Fruit fly (Drosophila melanogaster) whole organism, embryonic: ENCODE measurements around the gene dnc.

Experiments used
- ATbp ChIP-seq: fragments of 200-800 bp; sonication (Bioruptor generic); optimal IDR thresholded peaks from 2 replicates; lab custom pipeline; 2017; ENCODE audit warnings: missing biosample characterization, mild to moderate bottlenecking, missing genetic modification characterization, missing genetic modification reagents
- Awh ChIP-seq: fragments of 200-800 bp; sonication (Bioruptor generic); IDR thresholded peaks from 2 replicates; pipeline ENCODE4, ENCODE4 v1.3.6; 2022; ENCODE audit warnings: missing biosample characterization, missing genetic modification characterization
- CG10959 ChIP-seq: fragments of 200-800 bp; sonication (Bioruptor generic); IDR thresholded peaks from 2 replicates; pipeline ENCODE4 v1.3.6; 2022; ENCODE audit warnings: missing biosample characterization, missing genetic modification characterization
- CG11723 ChIP-seq: fragments of 200-800 bp; sonication (Bioruptor generic); optimal IDR thresholded peaks from 2 replicates; lab custom pipeline; 2017; ENCODE audit warnings: missing biosample characterization, mild to moderate bottlenecking, missing genetic modification characterization
- CG12155 ChIP-seq: fragments of 200-800 bp; sonication (Bioruptor generic); optimal IDR thresholded peaks from 3 replicates; lab custom pipeline; 2016; ENCODE audit warnings: missing biosample characterization, missing genetic modification characterization
- CG12299 ChIP-seq: fragments of 200-800 bp; sonication (Bioruptor generic); optimal IDR thresholded peaks from 2 replicates; lab custom pipeline; 2018; ENCODE audit warnings: missing biosample characterization, mild to moderate bottlenecking, missing genetic modification characterization
- CG1233 ChIP-seq: fragments of 200-800 bp; sonication (Bioruptor generic); optimal IDR thresholded peaks from 4 replicates; lab custom pipeline; 2018; ENCODE audit warnings: missing biosample characterization, mild to moderate bottlenecking, missing genetic modification characterization
- CG12659 ChIP-seq: fragments of 200-800 bp; sonication (Bioruptor generic); optimal IDR thresholded peaks from 3 replicates; lab custom pipeline; 2017; ENCODE audit warnings: mild to moderate bottlenecking, missing biosample characterization, missing genetic modification reagents, missing genetic modification characterization
- CG13123 ChIP-seq: fragments of 200-800 bp; sonication (Bioruptor generic); optimal IDR thresholded peaks from 2 replicates; lab custom pipeline; 2016; ENCODE audit warnings: missing biosample characterization, missing genetic modification characterization
- CG15011 ChIP-seq: fragments of 200-800 bp; sonication (Bioruptor generic); optimal IDR thresholded peaks from 3 replicates; lab custom pipeline; 2018; ENCODE audit warnings: missing biosample characterization, mild to moderate bottlenecking, missing genetic modification characterization
- CG15269 ChIP-seq: fragments of 200-800 bp; sonication (Bioruptor generic); optimal IDR thresholded peaks from 2 replicates; lab custom pipeline; 2018; ENCODE audit warnings: missing biosample characterization, mild to moderate bottlenecking, missing genetic modification characterization, moderate library complexity
- CG1603 ChIP-seq: fragments of 200-800 bp; sonication (Bioruptor generic); optimal IDR thresholded peaks from 2 replicates; lab custom pipeline; 2019; ENCODE audit warnings: missing biosample characterization, mild to moderate bottlenecking, missing genetic modification characterization, moderate library complexity
- CG17361 ChIP-seq: fragments of 200-800 bp; sonication (Bioruptor generic); IDR thresholded peaks from 3 replicates; pipeline ENCODE4 v1.3.6; 2022; ENCODE audit warnings: missing biosample characterization, missing genetic modification characterization
- CG18476 ChIP-seq: fragments of 200-800 bp; sonication (Bioruptor generic); optimal IDR thresholded peaks from 2 replicates; lab custom pipeline; 2016; ENCODE audit warnings: missing biosample characterization, mild to moderate bottlenecking, missing genetic modification characterization
- CG2199 ChIP-seq: fragments of 200-800 bp; sonication (Bioruptor generic); IDR thresholded peaks from 3 replicates; pipeline ENCODE4 v1.3.6; 2022; ENCODE audit warnings: missing biosample characterization, missing genetic modification characterization
- CG30020 ChIP-seq: fragments of 200-800 bp; optimal IDR thresholded peaks from 2 replicates; lab custom pipeline; 2019; ENCODE audit warnings: missing biosample characterization, mild to moderate bottlenecking, missing genetic modification characterization, moderate library complexity
- CG30431 ChIP-seq: fragments of 200-800 bp; sonication (Bioruptor generic); optimal IDR thresholded peaks from 2 replicates; lab custom pipeline; 2017; ENCODE audit warnings: missing biosample characterization, missing genetic modification characterization
- CG31441 ChIP-seq: fragments of 200-800 bp; sonication (Bioruptor generic); IDR thresholded peaks from 2 replicates; pipeline ENCODE4 v1.3.6; 2022; ENCODE audit warnings: missing biosample characterization, missing genetic modification characterization
- CG3163 ChIP-seq: fragments of 200-800 bp; sonication (Bioruptor generic); optimal IDR thresholded peaks from 3 replicates; lab custom pipeline; 2016; ENCODE audit warnings: missing biosample characterization, missing genetic modification characterization
- CG34422 ChIP-seq: fragments of 200-800 bp; sonication (Bioruptor generic); IDR thresholded peaks from 3 replicates; pipeline ENCODE4 v1.3.6; 2022; ENCODE audit warnings: missing biosample characterization, missing genetic modification characterization
- CG4404 ChIP-seq: fragments of 200-800 bp; sonication (Bioruptor generic); IDR thresholded peaks from 2 replicates; pipeline ENCODE4 v1.3.6; 2022; ENCODE audit warnings: missing biosample characterization, missing genetic modification characterization
- CG4707 ChIP-seq: fragments of 200-800 bp; sonication (Bioruptor generic); optimal IDR thresholded peaks from 2 replicates; lab custom pipeline; 2018; ENCODE audit warnings: missing biosample characterization, mild to moderate bottlenecking, missing genetic modification characterization, moderate library complexity
- CG6689 ChIP-seq: fragments of 200-800 bp; sonication (Bioruptor generic); IDR thresholded peaks from 2 replicates; pipeline ENCODE4 v1.3.6; 2022; ENCODE audit warnings: missing biosample characterization, missing genetic modification characterization
- CG7556 ChIP-seq: fragments of 200-800 bp; sonication (Bioruptor generic); optimal IDR thresholded peaks from 2 replicates; lab custom pipeline; 2017; ENCODE audit warnings: missing biosample characterization, mild to moderate bottlenecking, missing genetic modification characterization
- CG7839 ChIP-seq: fragments of 200-800 bp; sonication (Bioruptor generic); optimal IDR thresholded peaks from 3 replicates; lab custom pipeline; 2018; ENCODE audit warnings: missing biosample characterization, mild to moderate bottlenecking, missing genetic modification characterization, moderate library complexity
- CG9609 ChIP-seq: fragments of 200-800 bp; sonication (Bioruptor generic); optimal IDR thresholded peaks from 3 replicates; lab custom pipeline; 2016; ENCODE audit warnings: missing biosample characterization, missing genetic modification characterization
- CkIIα-i1 ChIP-seq: fragments of 200-800 bp; sonication (Bioruptor generic); IDR thresholded peaks from 2 replicates; pipeline ENCODE4 v1.3.6; 2022; ENCODE audit warnings: missing biosample characterization, missing genetic modification characterization
- D19A ChIP-seq: fragments of 200-800 bp; optimal IDR thresholded peaks from 3 replicates; lab custom pipeline; 2019; ENCODE audit warnings: missing biosample characterization, mild to moderate bottlenecking, missing genetic modification characterization, moderate library complexity
- Dp ChIP-seq: fragments of 200-800 bp; sonication (Bioruptor generic); optimal IDR thresholded peaks from 2 replicates; lab custom pipeline; 2018; ENCODE audit warnings: missing biosample characterization, mild to moderate bottlenecking, missing genetic modification characterization, moderate library complexity
- Eip74EF ChIP-seq, 2 experiments: fragments of 200-800 bp in 1 of 2; fragments of >200 bp in 1 of 2; sonication (Bioruptor generic) in 1 of 2; optimal IDR thresholded peaks; 2 replicates each; lab custom pipeline; 2017 to 2019; ENCODE audit warnings: missing biosample characterization in 2 of 2, missing genetic modification characterization in 2 of 2, mild to moderate bottlenecking in 1 of 2, moderate library complexity in 1 of 2
- Hand ChIP-seq: fragments of 200-800 bp; sonication (Bioruptor generic); optimal IDR thresholded peaks from 2 replicates; lab custom pipeline; 2017; ENCODE audit warnings: mild to moderate bottlenecking, missing biosample characterization, missing genetic modification reagents, missing genetic modification characterization
- Hey ChIP-seq: fragments of 200-800 bp; sonication (Bioruptor generic); optimal IDR thresholded peaks from 3 replicates; lab custom pipeline; 2018; ENCODE audit warnings: missing biosample characterization, mild to moderate bottlenecking, missing genetic modification characterization
- HmgZ ChIP-seq: fragments of 200-800 bp; sonication (Bioruptor generic); optimal IDR thresholded peaks from 2 replicates; lab custom pipeline; 2018; ENCODE audit warnings: missing biosample characterization, mild to moderate bottlenecking, missing genetic modification characterization
- Jarid2 ChIP-seq: fragments of 200-800 bp; sonication (Bioruptor generic); optimal IDR thresholded peaks from 3 replicates; lab custom pipeline; 2017; ENCODE audit warnings: mild to moderate bottlenecking, missing biosample characterization, missing genetic modification reagents, missing genetic modification characterization
- Mrtf ChIP-seq: fragments of 200-800 bp; sonication (Bioruptor generic); IDR thresholded peaks from 3 replicates; pipeline ENCODE4 v1.3.6; 2022; ENCODE audit warnings: missing biosample characterization, missing genetic modification characterization
- Myb ChIP-seq: fragments of 200-800 bp; sonication (Bioruptor generic); optimal IDR thresholded peaks from 2 replicates; lab custom pipeline; 2016; ENCODE audit warnings: missing biosample characterization, missing genetic modification characterization
- Six4 ChIP-seq: fragments of 200-800 bp; sonication (Bioruptor generic); optimal IDR thresholded peaks from 2 replicates; lab custom pipeline; 2016; ENCODE audit warnings: missing biosample characterization, missing genetic modification characterization
- ash1 ChIP-seq: fragments of 200-800 bp; sonication (Bioruptor generic); optimal IDR thresholded peaks from 2 replicates; lab custom pipeline; 2018; ENCODE audit warnings: missing biosample characterization, mild to moderate bottlenecking, missing genetic modification characterization
- bowl ChIP-seq: fragments of 200-800 bp; sonication (Bioruptor generic); IDR thresholded peaks from 2 replicates; pipeline ENCODE4 v1.3.6; 2022; ENCODE audit warnings: missing biosample characterization, missing genetic modification characterization
- cas ChIP-seq: fragments of 200-800 bp; sonication (Bioruptor generic); IDR thresholded peaks from 2 replicates; pipeline ENCODE4 v1.3.6; 2022; ENCODE audit warnings: missing biosample characterization, missing genetic modification characterization
- ci ChIP-seq: fragments of 200-800 bp; sonication (Bioruptor generic); IDR thresholded peaks from 3 replicates; pipeline ENCODE4 v1.3.6; 2022; ENCODE audit warnings: missing biosample characterization, missing genetic modification characterization
- eve ChIP-seq, 2 experiments: fragments of >200 bp; optimal IDR thresholded peaks; 2 replicates each; lab custom pipeline; 2017; ENCODE audit warnings: missing biosample characterization in 2 of 2, missing genetic modification characterization in 2 of 2
- grau ChIP-seq: fragments of 200-800 bp; optimal IDR thresholded peaks from 3 replicates; lab custom pipeline; 2019; ENCODE audit warnings: missing biosample characterization, mild to moderate bottlenecking, missing genetic modification characterization, moderate library complexity
- hbn ChIP-seq: fragments of 200-800 bp; sonication (Bioruptor generic); IDR thresholded peaks from 2 replicates; pipeline ENCODE4 v1.3.6; 2022; ENCODE audit warnings: missing biosample characterization, missing genetic modification characterization; ENCODE audit not compliant: partially characterized antibody
- onecut ChIP-seq: fragments of 200-800 bp; sonication (Bioruptor generic); IDR thresholded peaks from 2 replicates; pipeline ENCODE4 v1.3.6; 2022; ENCODE audit warnings: missing biosample characterization, missing genetic modification characterization
- peb ChIP-seq: fragments of 200-800 bp; sonication (Bioruptor generic); IDR thresholded peaks from 2 replicates; pipeline ENCODE4 v1.3.6; 2022; ENCODE audit warnings: missing biosample characterization, missing genetic modification characterization
- phol ChIP-seq: fragments of 200-800 bp; sonication (Bioruptor generic); optimal IDR thresholded peaks from 3 replicates; lab custom pipeline; 2018; ENCODE audit warnings: missing biosample characterization, mild to moderate bottlenecking, missing genetic modification characterization, moderate library complexity
- repo ChIP-seq: fragments of 200-800 bp; sonication (Bioruptor generic); optimal IDR thresholded peaks from 2 replicates; lab custom pipeline; 2016; ENCODE audit warnings: missing biosample characterization, missing genetic modification characterization
- ro ChIP-seq: fragments of 200-800 bp; sonication (Bioruptor generic); IDR thresholded peaks from 2 replicates; pipeline ENCODE4 v1.3.6; 2022; ENCODE audit warnings: missing biosample characterization, missing genetic modification characterization
- row ChIP-seq: fragments of 200-800 bp; sonication (Bioruptor generic); IDR thresholded peaks from 3 replicates; pipeline ENCODE4 v1.3.6; 2022; ENCODE audit warnings: missing biosample characterization, missing genetic modification characterization
- zen ChIP-seq: fragments of 200-800 bp; sonication (Bioruptor generic); optimal IDR thresholded peaks from 3 replicates; lab custom pipeline; 2018; ENCODE audit warnings: missing biosample characterization, mild to moderate bottlenecking, missing genetic modification characterization, moderate library complexity

dnc gene

dm6 chrX:3310827-3311226 lies 134.6 kb downstream of the dnc start (continued):
- peak; percentile 84 for TF ChIP-seq ATbp (GFP tag; lab: Kevin White, UChicago)
- TF ChIP-seq ro (GFP tag; lab: Robert Waterston, UW), result peak; percentile 41; the same call in 1 of the 2 replicates
- peak; percentile 93 for TF ChIP-seq ci (GFP tag; lab: Robert Waterston, UW)
- TF ChIP-seq D19A (tag; lab: Kevin White, UChicago), result peak; percentile 71
- TF ChIP-seq onecut (GFP tag; lab: Robert Waterston, UW), result peak; percentile 61
- peak; percentile 90 for TF ChIP-seq CG6689
- TF ChIP-seq CG10959 (GFP tag; lab: Robert Waterston, UW), result peak; percentile 58
- TF ChIP-seq CG11723 (GFP tag; lab: Kevin White, UChicago), result peak; percentile 59
- no peak for TF ChIP-seq zen (tag; lab: Kevin White, UChicago)
- TF ChIP-seq CG3163, result peak; percentile 37
- TF ChIP-seq Eip74EF (GFP tag; optimal IDR thresholded peaks at IDR 0.05; lab: Kevin White, UChicago), result no peak
- TF ChIP-seq CG2199 (GFP tag; lab: Robert Waterston, UW), result no peak
- peak; percentile 90 for TF ChIP-seq Hand
- peak; percentile 64 for TF ChIP-seq CG18476 (GFP tag; lab: Kevin White, UChicago)
- TF ChIP-seq CG31441 (GFP tag; lab: Robert Waterston, UW), result peak; percentile 93
- TF ChIP-seq eve (GFP tag; optimal IDR thresholded peaks at IDR 0.05; lab: Kevin White, UChicago), result peak; percentile 41 to 93
- peak; percentile 91 for TF ChIP-seq CG17361 (GFP tag; lab: Robert Waterston, UW)
- TF ChIP-seq hbn (GFP tag; lab: Robert Waterston, UW), result no peak
- 0 out of 2 replicates have a peak, but pooled peaks have one; percentile 17 for TF ChIP-seq cas (GFP tag; lab: Robert Waterston, UW)
- TF ChIP-seq HmgZ (tag; lab: Kevin White, UChicago), result peak; percentile 83
- peak; percentile 86 for TF ChIP-seq CG1603
- no peak for TF ChIP-seq CG30020 (tag; lab: Kevin White, UChicago)
- TF ChIP-seq CkIIα-i1, result no peak
- TF ChIP-seq row, result peak; percentile 91
- TF ChIP-seq Myb (GFP tag; lab: Kevin White, UChicago), result peak; percentile 67
- peak; percentile 84 for TF ChIP-seq grau (tag; lab: Kevin White, UChicago)
- TF ChIP-seq CG12659 (GFP tag; lab: Kevin White, UChicago), result peak; percentile 81
- TF ChIP-seq CG4707 (GFP tag; lab: Kevin White, UChicago), result peak; percentile 71
- peak; percentile 92 for TF ChIP-seq CG7556 (GFP tag; lab: Kevin White, UChicago)
- TF ChIP-seq Mrtf (GFP tag; lab: Robert Waterston, UW), result peak; percentile 78
- peak; percentile 88 for TF ChIP-seq CG15269 (tag; lab: Kevin White, UChicago)
- peak; percentile 80 for TF ChIP-seq CG12299 (tag; lab: Kevin White, UChicago)
- peak; percentile 75 for TF ChIP-seq phol (tag; lab: Kevin White, UChicago)
- peak; percentile 30 for TF ChIP-seq CG13123 (GFP tag; lab: Kevin White, UChicago)
- peak; percentile 90 for TF ChIP-seq CG34422 (GFP tag; lab: Robert Waterston, UW)
- peak; percentile 75 for TF ChIP-seq CG9609 (GFP tag; lab: Kevin White, UChicago)
- peak; percentile 43 for TF ChIP-seq Hey (tag; lab: Kevin White, UChicago)
- peak; percentile 64 for TF ChIP-seq CG12155
- no peak for TF ChIP-seq Dp
- TF ChIP-seq Jarid2 (GFP tag; lab: Kevin White, UChicago), result no peak
- TF ChIP-seq Six4 (GFP tag; lab: Kevin White, UChicago), result peak; percentile 62
- TF ChIP-seq bowl, result peak; percentile 8; the same call in 1 of the 2 replicates
- TF ChIP-seq CG1233 (GFP tag; lab: Kevin White, UChicago), result peak; percentile 75
- TF ChIP-seq CG15011 (GFP tag; lab: Kevin White, UChicago), result peak; percentile 66
- TF ChIP-seq CG7839 (tag; lab: Kevin White, UChicago), result peak; percentile 87
- TF ChIP-seq CG4404 (GFP tag; lab: Robert Waterston, UW), result peak; percentile 72
- peak; percentile 69; the same call in 1 of the 2 replicates for TF ChIP-seq peb
- no peak for TF ChIP-seq repo (GFP tag; lab: Kevin White, UChicago)
- peak; percentile 75 for TF ChIP-seq CG30431
- peak; percentile 82 for TF ChIP-seq Awh
- TF ChIP-seq ash1 (GFP tag; lab: Kevin White, UChicago), result no peak
